In genomic region chr3R:6909418-6909817, dm6 we compare ENCODE assay signal across 2 fruit fly cellular contexts.
TF ChIP-seq lines count a peak whose summit lies in the region.

No protein-coding gene starts in this region.

- no peak for TF ChIP-seq CTCF in whole organism, embryonic (GFP tag; optimal IDR thresholded peaks at IDR 0.05; lab: Kevin White, UChicago)

TF ChIP-seq in whole organism, embryonic, 481 proteins besides CTCF, POLR2A, EP300 and RAD21:
- TF ChIP-seq Hsf (GFP tag; optimal IDR thresholded peaks at IDR 0.05; lab: Kevin White, UChicago) = no peak
- no peak for TF ChIP-seq mam (GFP tag; optimal IDR thresholded peaks at IDR 0.05; lab: Kevin White, UChicago)
- TF ChIP-seq CG15514 (GFP tag; optimal IDR thresholded peaks at IDR 0.05; lab: Kevin White, UChicago) = no peak
- TF ChIP-seq Hr39 (optimal IDR thresholded peaks at IDR 0.05; lab: Kevin White, UChicago) = peak; percentile 59
- peak; percentile 14; the same call in 1 of the 2 replicates for TF ChIP-seq CG9215 (GFP tag; IDR thresholded peaks at IDR 0.05; lab: Robert Waterston, UW)
- no peak for TF ChIP-seq CG15479 (GFP tag; optimal IDR thresholded peaks at IDR 0.05; lab: Kevin White, UChicago)
- no peak for TF ChIP-seq CG16863 (GFP tag; optimal IDR thresholded peaks at IDR 0.05; lab: Kevin White, UChicago)
- TF ChIP-seq zfh1 (GFP tag; IDR thresholded peaks at IDR 0.05; lab: Robert Waterston, UW) = no peak
- TF ChIP-seq Gug (GFP tag; IDR thresholded peaks at IDR 0.05; lab: Robert Waterston, UW) = no peak
- TF ChIP-seq CG8478 (optimal IDR thresholded peaks at IDR 0.05; lab: Kevin White, UChicago) = peak; percentile 65
- peak; percentile 23; the same call in 1 of the 2 replicates for TF ChIP-seq CG3847 (GFP tag; IDR thresholded peaks at IDR 0.05; lab: Robert Waterston, UW)
- TF ChIP-seq Doc3 (GFP tag; IDR thresholded peaks at IDR 0.05; lab: Robert Waterston, UW; ENCODE audit: partially characterized antibody) = 0 out of 3 replicates have a peak, but pooled peaks have one; percentile 12

TF ChIP-seq in whole organism, wandering third instar larva, 38 proteins besides CTCF, POLR2A, EP300 and RAD21:
- TF ChIP-seq HLH106 (tag; optimal IDR thresholded peaks at IDR 0.05; lab: Kevin White, UChicago) (no peak), Jra (GFP tag; optimal IDR thresholded peaks at IDR 0.05; lab: Kevin White, UChicago) (no peak), Dfd (GFP tag; optimal IDR thresholded peaks at IDR 0.05; lab: Kevin White, UChicago) (peak; percentile 64), jim (GFP tag; optimal IDR thresholded peaks at IDR 0.05; lab: Kevin White, UChicago) (no peak), N (GFP tag; optimal IDR thresholded peaks at IDR 0.05; lab: Kevin White, UChicago) (no peak)

Comparison
In these comparisons a context has a peak if more than half of its experiments do, and no peak if none do; other contexts are left out.
1. Of the 10 proteins assayed by ChIP-seq in both whole organism, embryonic and whole organism, wandering third instar larva: peak only in whole organism, embryonic: none; only in whole organism, wandering third instar larva: Dfd; in both: none; in neither: 9.